Fruit fly (Drosophila melanogaster) S2 (cell line): ENCODE data around the gene AsnS.

ENCODE experiments used
- CG8478 ChIP-seq: fragments of >200 bp; optimal IDR thresholded peaks from 2 replicates; lab custom pipeline; 2018
- CTCF ChIP-seq, 2 experiments: fragments of >200 bp; optimal IDR thresholded peaks; 2 replicates each; lab custom pipeline; 2018

DNA sequence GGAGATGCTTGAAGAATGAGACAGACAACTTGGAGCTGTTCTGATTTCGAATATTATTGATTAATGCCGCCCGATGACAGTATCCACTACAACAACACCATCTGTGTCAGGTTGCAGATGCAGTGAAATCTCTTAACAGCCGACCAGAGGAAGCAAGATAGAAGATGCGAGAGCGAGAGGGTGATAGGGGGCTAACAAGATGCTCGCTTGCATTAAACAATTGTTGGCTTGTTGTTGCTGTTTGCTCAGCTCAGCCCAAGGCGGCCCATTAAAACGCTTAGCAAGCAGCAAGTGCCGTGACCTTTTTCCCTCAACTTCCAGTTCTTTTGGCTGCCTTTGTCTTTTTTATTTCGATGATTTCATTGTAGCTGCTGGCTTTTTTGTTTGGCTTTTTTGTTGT lies 43.2 kb upstream of the AsnS start:
- TF ChIP-seq CG8478: no peak
- TF ChIP-seq CTCF (optimal IDR thresholded peaks at IDR 0.05; lab: Kevin White, UChicago): no peak
